Fruit fly (Drosophila melanogaster) whole organism, embryonic: ENCODE results near the gene Nf-YA.
A peak's percentile ranks its signal among the peaks of the same experiment; 100 is the strongest.

Source experiments
- C15 ChIP-seq: fragments of 200-800 bp; sonication (Bioruptor generic); IDR thresholded peaks from 3 replicates; pipeline ENCODE4 v1.3.6; 2022; ENCODE audit warnings: missing biosample characterization, missing genetic modification characterization
- CG12104 ChIP-seq: fragments of 200-800 bp; sonication (Bioruptor generic); optimal IDR thresholded peaks from 3 replicates; lab custom pipeline; 2016; ENCODE audit warnings: missing biosample characterization, missing genetic modification characterization
- CG13123 ChIP-seq: fragments of 200-800 bp; sonication (Bioruptor generic); optimal IDR thresholded peaks from 2 replicates; lab custom pipeline; 2016; ENCODE audit warnings: missing biosample characterization, missing genetic modification characterization
- CG13624 ChIP-seq: fragments of 200-800 bp; sonication (Bioruptor generic); optimal IDR thresholded peaks from 2 replicates; lab custom pipeline; 2016; ENCODE audit warnings: missing biosample characterization, missing genetic modification characterization
- CG14014 ChIP-seq: fragments of 200-800 bp; sonication (Bioruptor generic); IDR thresholded peaks from 2 replicates; pipeline ENCODE4 v1.3.6; 2022; ENCODE audit warnings: missing biosample characterization, missing genetic modification characterization
- CG14710 ChIP-seq: fragments of 200-800 bp; sonication (Bioruptor generic); optimal IDR thresholded peaks from 3 replicates; lab custom pipeline; 2019; ENCODE audit warnings: missing biosample characterization, mild to moderate bottlenecking, missing genetic modification characterization, moderate library complexity
- CG16779 ChIP-seq: fragments of 200-800 bp; sonication (Bioruptor generic); IDR thresholded peaks from 2 replicates; pipeline ENCODE4 v1.3.6; 2022; ENCODE audit warnings: missing biosample characterization, missing genetic modification characterization
- CG17328 ChIP-seq: fragments of 200-800 bp; sonication (Bioruptor generic); IDR thresholded peaks from 2 replicates; pipeline ENCODE4 v1.3.6; 2022; ENCODE audit warnings: missing biosample characterization, missing genetic modification characterization
- CG2712 ChIP-seq: fragments of 200-800 bp; optimal IDR thresholded peaks from 3 replicates; lab custom pipeline; 2019; ENCODE audit warnings: missing biosample characterization, mild to moderate bottlenecking, missing genetic modification characterization, moderate library complexity
- CG30403 ChIP-seq: fragments of 200-800 bp; sonication (Bioruptor generic); optimal IDR thresholded peaks from 3 replicates; lab custom pipeline; 2016; ENCODE audit warnings: missing biosample characterization, missing genetic modification characterization
- CG33213 ChIP-seq: fragments of 200-800 bp; sonication (Bioruptor generic); optimal IDR thresholded peaks from 3 replicates; lab custom pipeline; 2016; ENCODE audit warnings: missing biosample characterization, missing genetic modification characterization
- CG42726 ChIP-seq: fragments of 200-800 bp; sonication (Bioruptor generic); IDR thresholded peaks from 2 replicates; pipeline ENCODE4 v1.3.6; 2022; ENCODE audit warnings: missing biosample characterization, missing genetic modification characterization; ENCODE audit not compliant: partially characterized antibody
- CG4328 ChIP-seq: fragments of 200-800 bp; sonication (Bioruptor generic); optimal IDR thresholded peaks from 3 replicates; lab custom pipeline; 2017; ENCODE audit warnings: missing biosample characterization, missing genetic modification reagents, missing genetic modification characterization
- CG4707 ChIP-seq: fragments of 200-800 bp; sonication (Bioruptor generic); optimal IDR thresholded peaks from 2 replicates; lab custom pipeline; 2018; ENCODE audit warnings: missing biosample characterization, mild to moderate bottlenecking, missing genetic modification characterization, moderate library complexity
- CG6765 ChIP-seq: fragments of 200-800 bp; sonication (Bioruptor generic); optimal IDR thresholded peaks from 3 replicates; lab custom pipeline; 2017; ENCODE audit warnings: missing biosample characterization, mild to moderate bottlenecking, missing genetic modification characterization
- CG9727 ChIP-seq: fragments of 200-800 bp; sonication (Bioruptor generic); optimal IDR thresholded peaks from 3 replicates; lab custom pipeline; 2017; ENCODE audit warnings: missing biosample characterization, mild to moderate bottlenecking, missing genetic modification characterization
- D ChIP-seq, 2 experiments: fragments of 200-800 bp in 1 of 2; fragments of >200 bp in 1 of 2; sonication (Bioruptor generic) in 1 of 2; optimal IDR thresholded peaks; 2 replicates in 1 of 2; 3 replicates in 1 of 2; lab custom pipeline; 2017; ENCODE audit warnings: mild to moderate bottlenecking in 1 of 2, missing biosample characterization in 1 of 2, missing genetic modification characterization in 1 of 2, missing genetic modification reagents in 1 of 2
- Dek ChIP-seq: fragments of 200-800 bp; sonication (Bioruptor generic); optimal IDR thresholded peaks from 3 replicates; lab custom pipeline; 2019; ENCODE audit warnings: missing biosample characterization, mild to moderate bottlenecking, missing genetic modification characterization, moderate library complexity
- Dll ChIP-seq: fragments of 200-800 bp; sonication (Bioruptor generic); IDR thresholded peaks from 4 replicates; pipeline ENCODE4 v1.3.6; 2022; ENCODE audit warnings: missing biosample characterization, missing genetic modification characterization; ENCODE audit not compliant: partially characterized antibody
- HLH3B ChIP-seq: fragments of 200-800 bp; sonication (Bioruptor generic); IDR thresholded peaks from 2 replicates; pipeline ENCODE4 v1.3.6; 2022; ENCODE audit warnings: missing biosample characterization, missing genetic modification characterization
- HLH54F ChIP-seq: fragments of 200-800 bp; sonication (Bioruptor generic); optimal IDR thresholded peaks from 3 replicates; lab custom pipeline; 2016; ENCODE audit warnings: missing biosample characterization, missing genetic modification characterization
- Lim3 ChIP-seq: fragments of 200-800 bp; sonication (Bioruptor generic); IDR thresholded peaks from 2 replicates; pipeline ENCODE4 v1.3.6; 2022; ENCODE audit warnings: missing biosample characterization, missing genetic modification characterization
- MBD-R2 ChIP-seq: fragments of 200-800 bp; sonication (Bioruptor generic); IDR thresholded peaks from 2 replicates; pipeline ENCODE4 v1.3.6; 2022; ENCODE audit warnings: missing biosample characterization, missing genetic modification characterization
- Max ChIP-seq: fragments of 200-800 bp; sonication (Bioruptor generic); optimal IDR thresholded peaks from 2 replicates; lab custom pipeline; 2016; ENCODE audit warnings: missing biosample characterization, mild to moderate bottlenecking, missing genetic modification characterization
- NC2β ChIP-seq: fragments of 200-800 bp; sonication (Bioruptor generic); optimal IDR thresholded peaks from 2 replicates; lab custom pipeline; 2016; ENCODE audit warnings: missing biosample characterization, missing genetic modification characterization
- NFAT ChIP-seq: fragments of 200-800 bp; sonication (Bioruptor generic); IDR thresholded peaks from 2 replicates; pipeline ENCODE4 v1.3.6; 2022; ENCODE audit warnings: missing biosample characterization, missing genetic modification characterization
- Neu2 ChIP-seq: fragments of 200-800 bp; sonication (Bioruptor generic); optimal IDR thresholded peaks from 3 replicates; lab custom pipeline; 2016; ENCODE audit warnings: missing biosample characterization, missing genetic modification characterization, borderline replicate concordance
- NfI ChIP-seq: fragments of 200-800 bp; sonication (Bioruptor generic); optimal IDR thresholded peaks from 3 replicates; lab custom pipeline; 2018; ENCODE audit warnings: missing biosample characterization, mild to moderate bottlenecking, missing genetic modification characterization, moderate library complexity
- Spps ChIP-seq: fragments of 200-800 bp; sonication (Bioruptor generic); optimal IDR thresholded peaks from 2 replicates; lab custom pipeline; 2018; ENCODE audit warnings: missing biosample characterization, mild to moderate bottlenecking, missing genetic modification characterization
- Ssrp ChIP-seq: fragments of 200-800 bp; sonication (Bioruptor generic); optimal IDR thresholded peaks from 2 replicates; lab custom pipeline; 2018; ENCODE audit warnings: missing biosample characterization, mild to moderate bottlenecking, missing genetic modification characterization, moderate library complexity
- Stat92E ChIP-seq, 3 experiments: fragments of >200 bp in 2 of 3; fragments of 200-800 bp in 1 of 3; sonication (Bioruptor generic) in 1 of 3; optimal IDR thresholded peaks; 2 replicates each; lab custom pipeline; 2017 to 2019; ENCODE audit warnings: missing biosample characterization in 3 of 3, missing genetic modification characterization in 3 of 3, mild to moderate bottlenecking in 1 of 3, moderate library complexity in 1 of 3
- Vsx1 ChIP-seq: fragments of 200-800 bp; sonication (Bioruptor generic); optimal IDR thresholded peaks from 2 replicates; lab custom pipeline; 2017; ENCODE audit warnings: missing biosample characterization, mild to moderate bottlenecking, missing genetic modification characterization, missing genetic modification reagents
- Xbp1 ChIP-seq: fragments of 200-800 bp; sonication (Bioruptor generic); optimal IDR thresholded peaks from 3 replicates; lab custom pipeline; 2016; ENCODE audit warnings: missing biosample characterization, mild to moderate bottlenecking, missing genetic modification characterization
- ac ChIP-seq: fragments of 200-800 bp; sonication (Bioruptor generic); optimal IDR thresholded peaks from 3 replicates; lab custom pipeline; 2017; ENCODE audit warnings: missing biosample characterization, mild to moderate bottlenecking, missing genetic modification characterization
- ase ChIP-seq: fragments of 200-800 bp; sonication (Bioruptor generic); IDR thresholded peaks from 3 replicates; pipeline ENCODE4 v1.3.6; 2022; ENCODE audit warnings: missing biosample characterization, missing genetic modification characterization
- bab2 ChIP-seq: fragments of 200-800 bp; sonication (Bioruptor generic); optimal IDR thresholded peaks from 2 replicates; lab custom pipeline; 2016; ENCODE audit warnings: missing biosample characterization, missing genetic modification characterization
- bowl ChIP-seq: fragments of 200-800 bp; sonication (Bioruptor generic); IDR thresholded peaks from 2 replicates; pipeline ENCODE4 v1.3.6; 2022; ENCODE audit warnings: missing biosample characterization, missing genetic modification characterization
- chn ChIP-seq: fragments of 200-800 bp; sonication (Bioruptor generic); optimal IDR thresholded peaks from 2 replicates; lab custom pipeline; 2016; ENCODE audit warnings: missing biosample characterization, missing genetic modification characterization
- crol ChIP-seq: fragments of 200-800 bp; sonication (Bioruptor generic); IDR thresholded peaks from 2 replicates; pipeline ENCODE4 v1.3.6; 2022; ENCODE audit warnings: missing biosample characterization, missing genetic modification characterization
- dm ChIP-seq: fragments of 200-800 bp; sonication (Bioruptor generic); optimal IDR thresholded peaks from 3 replicates; lab custom pipeline; 2016; ENCODE audit warnings: missing biosample characterization, missing genetic modification characterization
- fu2 ChIP-seq: fragments of 200-800 bp; sonication (Bioruptor generic); optimal IDR thresholded peaks from 2 replicates; lab custom pipeline; 2016; ENCODE audit warnings: missing biosample characterization, missing genetic modification characterization
- her ChIP-seq: fragments of 200-800 bp; sonication (Bioruptor generic); optimal IDR thresholded peaks from 2 replicates; lab custom pipeline; 2016; ENCODE audit warnings: missing biosample characterization, missing genetic modification characterization
- lov ChIP-seq, 2 experiments: fragments of 200-800 bp in 1 of 2; fragments of >200 bp in 1 of 2; sonication (Bioruptor generic) in 1 of 2; IDR thresholded peaks in 1 of 2; optimal IDR thresholded peaks in 1 of 2; 2 replicates in 1 of 2; 3 replicates in 1 of 2; pipeline versions ENCODE4 v1.3.6 to Lab custom; 2017 to 2022; ENCODE audit warnings: missing biosample characterization in 1 of 2, missing genetic modification characterization in 1 of 2
- mam ChIP-seq: fragments of 200-800 bp; sonication (Bioruptor generic); optimal IDR thresholded peaks from 3 replicates; lab custom pipeline; 2016; ENCODE audit warnings: missing biosample characterization, missing genetic modification characterization
- onecut ChIP-seq: fragments of 200-800 bp; sonication (Bioruptor generic); IDR thresholded peaks from 2 replicates; pipeline ENCODE4 v1.3.6; 2022; ENCODE audit warnings: missing biosample characterization, missing genetic modification characterization
- pb ChIP-seq: fragments of 200-800 bp; sonication (Bioruptor generic); optimal IDR thresholded peaks from 3 replicates; lab custom pipeline; 2016; ENCODE audit warnings: missing biosample characterization, missing genetic modification characterization
- salm ChIP-seq: fragments of 200-800 bp; sonication (Bioruptor generic); optimal IDR thresholded peaks from 2 replicates; lab custom pipeline; 2018; ENCODE audit warnings: missing biosample characterization, mild to moderate bottlenecking, missing genetic modification characterization
- tx ChIP-seq: fragments of 200-800 bp; sonication (Bioruptor generic); optimal IDR thresholded peaks from 2 replicates; lab custom pipeline; 2016; ENCODE audit warnings: missing biosample characterization, missing genetic modification characterization
- unpg ChIP-seq: fragments of 200-800 bp; sonication (Bioruptor generic); optimal IDR thresholded peaks from 3 replicates; lab custom pipeline; 2018; ENCODE audit warnings: missing biosample characterization, mild to moderate bottlenecking, missing genetic modification characterization, moderate library complexity

The Nf-YA gene

dm6 chr3L:9462247-9462769 lies 20.2 kb upstream of the Nf-YA start (continued):
- TF ChIP-seq CG4707 (GFP tag; lab: Kevin White, UChicago), result peak; percentile 47
- TF ChIP-seq CG6765 (GFP tag; lab: Kevin White, UChicago), result peak; percentile 88
- peak; percentile 89 for TF ChIP-seq salm (tag; lab: Kevin White, UChicago)
- peak; percentile 91 for TF ChIP-seq Spps (tag; lab: Kevin White, UChicago)
- TF ChIP-seq Lim3, result no peak
- peak; percentile 49 for TF ChIP-seq CG33213 (GFP tag; lab: Kevin White, UChicago)
- peak; percentile 93 for TF ChIP-seq CG30403 (GFP tag; lab: Kevin White, UChicago)
- TF ChIP-seq dm (GFP tag; lab: Kevin White, UChicago), result no peak
- TF ChIP-seq C15 (GFP tag; lab: Robert Waterston, UW), result no peak
- peak; percentile 90 for TF ChIP-seq Max (GFP tag; lab: Kevin White, UChicago)
- peak; percentile 93 for TF ChIP-seq CG14710 (tag; lab: Kevin White, UChicago)
- TF ChIP-seq Vsx1 (GFP tag; lab: Kevin White, UChicago), result peak; percentile 91
- peak; percentile 95 for TF ChIP-seq unpg (GFP tag; lab: Kevin White, UChicago)
- peak; percentile 63 for TF ChIP-seq CG13624 (GFP tag; lab: Kevin White, UChicago)
- no peak; the same call in 1 of the 2 replicates for TF ChIP-seq MBD-R2
- peak; percentile 73 for TF ChIP-seq HLH3B
- peak; percentile 84 for TF ChIP-seq Xbp1
- no peak; the same call in 1 of the 2 replicates for TF ChIP-seq CG42726 (GFP tag; lab: Robert Waterston, UW)
- TF ChIP-seq Neu2 (GFP tag; lab: Kevin White, UChicago), result no peak
- TF ChIP-seq tx (GFP tag; lab: Kevin White, UChicago), result peak; percentile 59
- TF ChIP-seq Stat92E (GFP tag; optimal IDR thresholded peaks at IDR 0.05; lab: Kevin White, UChicago), result peak in 1 of 3 experiments; percentile 95
- TF ChIP-seq Dek (tag; lab: Kevin White, UChicago), result peak; percentile 89
- TF ChIP-seq CG14014 (GFP tag; lab: Robert Waterston, UW), result peak; percentile 78
- TF ChIP-seq CG12104 (GFP tag; lab: Kevin White, UChicago), result peak; percentile 86
- peak; percentile 40 for TF ChIP-seq pb (GFP tag; lab: Kevin White, UChicago)
- peak; percentile 69 for TF ChIP-seq onecut (GFP tag; lab: Robert Waterston, UW)
- TF ChIP-seq mam (GFP tag; lab: Kevin White, UChicago), result peak; percentile 63
- no peak for TF ChIP-seq D (optimal IDR thresholded peaks at IDR 0.05; lab: Kevin White, UChicago)
- peak; percentile 91 for TF ChIP-seq D (GFP tag; optimal IDR thresholded peaks at IDR 0.05; lab: Kevin White, UChicago)
- no peak; the same call in 1 of the 2 replicates for TF ChIP-seq crol (GFP tag; lab: Robert Waterston, UW)
- TF ChIP-seq NFAT (GFP tag; lab: Robert Waterston, UW), result peak; percentile 9; the same call in 1 of the 2 replicates
- peak; percentile 78 for TF ChIP-seq ac (GFP tag; lab: Kevin White, UChicago)
- TF ChIP-seq bab2 (GFP tag; lab: Kevin White, UChicago), result peak; percentile 63
- peak; percentile 67 for TF ChIP-seq NC2β (GFP tag; lab: Kevin White, UChicago)
- TF ChIP-seq CG13123 (GFP tag; lab: Kevin White, UChicago), result peak; percentile 61
- TF ChIP-seq CG9727 (GFP tag; lab: Kevin White, UChicago), result peak; percentile 92
- peak; percentile 79 for TF ChIP-seq CG17328
- TF ChIP-seq lov (optimal IDR thresholded peaks at IDR 0.05; lab: Kevin White, UChicago), result no peak
- TF ChIP-seq lov (GFP tag; IDR thresholded peaks at IDR 0.05; lab: Robert Waterston, UW), result peak; percentile 47; the same call in 2 of the 3 replicates
- TF ChIP-seq HLH54F (GFP tag; lab: Kevin White, UChicago), result peak; percentile 55
- TF ChIP-seq her (GFP tag; lab: Kevin White, UChicago), result peak; percentile 74
- peak; percentile 18 for TF ChIP-seq fu2
- no peak for TF ChIP-seq bowl (GFP tag; lab: Robert Waterston, UW)
- TF ChIP-seq NfI (GFP tag; lab: Kevin White, UChicago), result peak; percentile 81
- peak; percentile 32; the same call in 1 of the 4 replicates for TF ChIP-seq Dll (GFP tag; lab: Robert Waterston, UW)
- TF ChIP-seq CG16779 (GFP tag; lab: Robert Waterston, UW), result no peak
- TF ChIP-seq ase, result no peak
- peak; percentile 96 for TF ChIP-seq CG2712 (tag; lab: Kevin White, UChicago)
- TF ChIP-seq Ssrp, result peak; percentile 91
- peak; percentile 69 for TF ChIP-seq chn (GFP tag; lab: Kevin White, UChicago)
- TF ChIP-seq CG4328 (GFP tag; lab: Kevin White, UChicago), result peak; percentile 88
